Worm (Caenorhabditis elegans) whole organism, late embryonic: ENCODE results near the gene skp-1.

Experiments
- C38D4.7 ChIP-seq: fragments of 200-800 bp; sonication (Bioruptor generic); optimal IDR thresholded peaks from 2 replicates; lab custom pipeline; 2018; ENCODE audit warnings: mild to moderate bottlenecking, missing genetic modification characterization, moderate library complexity, missing compliant biosample characterization
- K02D7.2 ChIP-seq: sonication (generic microtip); optimal IDR thresholded peaks from 2 replicates; lab custom pipeline; 2017; ENCODE audit warnings: mild to moderate bottlenecking, missing genetic modification characterization, missing compliant biosample characterization
- K09A11.1 ChIP-seq: sonication (generic microtip); optimal IDR thresholded peaks from 2 replicates; lab custom pipeline; 2017; ENCODE audit warnings: antibody characterized with exemption, mild to moderate bottlenecking, missing genetic modification characterization, missing compliant biosample characterization; ENCODE audit not compliant: insufficient read depth
- ahr-1 ChIP-seq: sonication (generic microtip); optimal IDR thresholded peaks from 2 replicates; lab custom pipeline; 2016; ENCODE audit warnings: missing genetic modification characterization, missing compliant biosample characterization
- ceh-19 ChIP-seq: fragments of 200-800 bp; sonication (Bioruptor generic); optimal IDR thresholded peaks from 2 replicates; lab custom pipeline; 2018; ENCODE audit warnings: mild to moderate bottlenecking, missing genetic modification characterization, missing compliant biosample characterization
- ceh-22 ChIP-seq: sonication (generic microtip); optimal IDR thresholded peaks from 2 replicates; lab custom pipeline; 2017; ENCODE audit warnings: missing biosample characterization, missing genetic modification characterization
- ceh-34 ChIP-seq: sonication (generic microtip); optimal IDR thresholded peaks from 2 replicates; lab custom pipeline; 2016; ENCODE audit warnings: mild to moderate bottlenecking, missing genetic modification characterization, missing compliant biosample characterization
- ceh-9 ChIP-seq: sonication (generic microtip); optimal IDR thresholded peaks from 2 replicates; lab custom pipeline; 2016; ENCODE audit warnings: mild to moderate bottlenecking, missing genetic modification characterization, inconsistent platforms, missing compliant biosample characterization
- dmd-4 ChIP-seq: sonication (generic microtip); optimal IDR thresholded peaks from 2 replicates; lab custom pipeline; 2016; ENCODE audit warnings: borderline replicate concordance, missing genetic modification characterization, missing compliant biosample characterization
- dve-1 ChIP-seq: sonication (generic microtip); optimal IDR thresholded peaks from 2 replicates; lab custom pipeline; 2017; ENCODE audit warnings: antibody characterized with exemption, mild to moderate bottlenecking, missing genetic modification characterization, missing compliant biosample characterization
- elt-2 ChIP-seq: sonication (generic microtip); optimal IDR thresholded peaks from 2 replicates; lab custom pipeline; 2016; ENCODE audit warnings: missing genetic modification reagents, missing genetic modification characterization, missing compliant biosample characterization
- elt-4 ChIP-seq: sonication (generic microtip); optimal IDR thresholded peaks from 2 replicates; lab custom pipeline; 2016; ENCODE audit warnings: missing genetic modification characterization, missing compliant biosample characterization
- ets-4 ChIP-seq: sonication (generic microtip); optimal IDR thresholded peaks from 2 replicates; lab custom pipeline; 2016; ENCODE audit warnings: missing genetic modification characterization, missing compliant biosample characterization
- eyg-1 ChIP-seq: sonication (generic microtip); optimal IDR thresholded peaks from 2 replicates; lab custom pipeline; 2016; ENCODE audit warnings: missing genotype, missing genetic modification characterization, missing compliant biosample characterization
- fax-1 ChIP-seq: sonication (generic microtip); optimal IDR thresholded peaks from 2 replicates; lab custom pipeline; 2016; ENCODE audit warnings: missing genotype, missing genetic modification characterization, missing compliant biosample characterization
- fkh-6 ChIP-seq: sonication (generic microtip); optimal IDR thresholded peaks from 2 replicates; lab custom pipeline; 2016; ENCODE audit warnings: missing genetic modification characterization, missing compliant biosample characterization
- gmeb-2 ChIP-seq: sonication (generic microtip); optimal IDR thresholded peaks from 2 replicates; lab custom pipeline; 2016; ENCODE audit warnings: missing genetic modification characterization, inconsistent platforms, missing compliant biosample characterization
- hlh-13 ChIP-seq: fragments of 200-800 bp; sonication (Bioruptor generic); optimal IDR thresholded peaks from 2 replicates; lab custom pipeline; 2018; ENCODE audit warnings: mild to moderate bottlenecking, missing genetic modification characterization, missing compliant biosample characterization
- hlh-15 ChIP-seq: sonication (generic microtip); optimal IDR thresholded peaks from 2 replicates; lab custom pipeline; 2016; ENCODE audit warnings: missing genetic modification characterization, missing compliant biosample characterization
- hlh-6 ChIP-seq: sonication (generic microtip); optimal IDR thresholded peaks from 2 replicates; lab custom pipeline; 2016; ENCODE audit warnings: missing genotype, missing genetic modification characterization, missing compliant biosample characterization
- hlh-8 ChIP-seq: sonication (generic microtip); optimal IDR thresholded peaks from 2 replicates; lab custom pipeline; 2016; ENCODE audit warnings: missing genotype, missing genetic modification characterization, missing compliant biosample characterization
- lin-11 ChIP-seq: fragments of 200-800 bp; sonication (Bioruptor generic); optimal IDR thresholded peaks from 2 replicates; lab custom pipeline; 2018; ENCODE audit warnings: mild to moderate bottlenecking, missing genetic modification characterization, missing compliant biosample characterization
- madf-2 ChIP-seq: sonication (generic microtip); optimal IDR thresholded peaks from 2 replicates; lab custom pipeline; 2017; ENCODE audit warnings: missing genetic modification characterization, missing compliant biosample characterization
- nfya-1 ChIP-seq: sonication (generic microtip); optimal IDR thresholded peaks from 2 replicates; lab custom pipeline; 2017; ENCODE audit warnings: missing genetic modification characterization, mild to moderate bottlenecking, missing compliant biosample characterization, antibody characterized with exemption, moderate library complexity
- nhr-11 ChIP-seq: fragments of 150-350 bp; optimal IDR thresholded peaks from 2 replicates; lab custom pipeline; 2014; ENCODE audit warnings: missing biosample characterization, missing genetic modification characterization
- odd-2 ChIP-seq: sonication (generic microtip); optimal IDR thresholded peaks from 2 replicates; lab custom pipeline; 2017; ENCODE audit warnings: antibody characterized with exemption, mild to moderate bottlenecking, missing genetic modification characterization, missing compliant biosample characterization
- pha-4 ChIP-seq: fragments of 150-350 bp; optimal IDR thresholded peaks from 2 replicates; lab custom pipeline; 2018; ENCODE audit warnings: missing biosample characterization, missing genetic modification reagents, missing genetic modification characterization
- pqm-1 ChIP-seq: sonication (generic microtip); optimal IDR thresholded peaks from 2 replicates; lab custom pipeline; 2016; ENCODE audit warnings: missing genetic modification characterization, missing compliant biosample characterization
- pros-1 ChIP-seq: fragments of 150-350 bp; optimal IDR thresholded peaks from 2 replicates; lab custom pipeline; 2014; ENCODE audit warnings: missing biosample characterization, missing genetic modification reagents, missing genetic modification characterization
- ref-2 ChIP-seq: sonication (generic microtip); optimal IDR thresholded peaks from 2 replicates; lab custom pipeline; 2016; ENCODE audit warnings: missing genetic modification characterization, missing compliant biosample characterization
- rnt-1 ChIP-seq: sonication (generic microtip); optimal IDR thresholded peaks from 2 replicates; lab custom pipeline; 2016; ENCODE audit warnings: missing genetic modification characterization, missing compliant biosample characterization
- unc-3 ChIP-seq, 2 experiments: fragments of 200-800 bp in 1 of 2; sonication (Bioruptor generic) in 1 of 2; sonication (generic microtip) in 1 of 2; conservative IDR thresholded peaks in 1 of 2; optimal IDR thresholded peaks in 1 of 2; 2 replicates each; pipeline versions ENCODE4 v1.3.6 to Lab custom; 2016 to 2022; ENCODE audit warnings: missing compliant biosample characterization in 2 of 2, missing genetic modification characterization in 2 of 2, missing genetic modification reagents in 1 of 2
- unc-55 ChIP-seq: sonication (generic microtip); optimal IDR thresholded peaks from 2 replicates; lab custom pipeline; 2017; ENCODE audit warnings: missing biosample characterization, missing genetic modification reagents, missing genetic modification characterization
- zip-5 ChIP-seq: sonication (generic microtip); optimal IDR thresholded peaks from 2 replicates; lab custom pipeline; 2016; ENCODE audit warnings: missing genetic modification characterization, missing compliant biosample characterization

The skp-1 gene

DNA sequence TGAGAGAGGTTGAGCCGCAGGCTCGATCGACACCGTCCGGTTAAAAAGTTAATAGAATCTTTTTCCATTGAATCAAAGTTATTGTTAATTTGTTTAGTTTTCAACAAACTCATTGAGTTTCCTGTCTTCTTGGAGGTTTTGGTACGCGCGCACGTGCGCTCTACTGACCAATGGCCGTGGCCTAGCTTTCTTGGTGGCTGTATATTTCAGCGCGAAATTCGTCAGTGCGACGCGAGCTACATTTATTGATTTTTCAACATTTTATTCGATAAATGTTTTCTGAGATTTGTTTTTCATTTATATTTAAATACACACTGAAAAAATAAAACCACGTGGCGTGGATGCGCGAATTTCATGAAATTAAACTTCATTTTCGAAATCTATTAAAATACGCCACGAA is 1.1 kb upstream of the skp-1 start, which contains the start of gene bir-1 (continued):
- TF ChIP-seq hlh-8 (tag; lab: Kevin White, UChicago), result peak; percentile 70
- no peak for TF ChIP-seq pros-1 (tag; lab: Kevin White, UChicago)
- peak; percentile 13 for TF ChIP-seq ceh-34 (tag; lab: Kevin White, UChicago)
- TF ChIP-seq madf-2 (tag; lab: Kevin White, UChicago), result no peak
- no peak for TF ChIP-seq K09A11.1 (tag; lab: Kevin White, UChicago)
- TF ChIP-seq hlh-6, result no peak
- no peak for TF ChIP-seq ceh-19 (GFP tag; lab: Kevin White, UChicago)
- TF ChIP-seq pha-4 (tag; lab: Kevin White, UChicago), result no peak
- no peak for TF ChIP-seq gmeb-2 (tag; lab: Kevin White, UChicago)
- no peak for TF ChIP-seq C38D4.7 (GFP tag; lab: Kevin White, UChicago)
- no peak for TF ChIP-seq dmd-4 (tag; lab: Kevin White, UChicago)
- TF ChIP-seq nfya-1, result peak; percentile 79
- no peak for TF ChIP-seq nhr-11 (tag; lab: Kevin White, UChicago)
- TF ChIP-seq ref-2 (tag; lab: Kevin White, UChicago), result peak; percentile 39
- TF ChIP-seq odd-2, result no peak
- TF ChIP-seq, all 69 proteins: peak for 22

DNA sequence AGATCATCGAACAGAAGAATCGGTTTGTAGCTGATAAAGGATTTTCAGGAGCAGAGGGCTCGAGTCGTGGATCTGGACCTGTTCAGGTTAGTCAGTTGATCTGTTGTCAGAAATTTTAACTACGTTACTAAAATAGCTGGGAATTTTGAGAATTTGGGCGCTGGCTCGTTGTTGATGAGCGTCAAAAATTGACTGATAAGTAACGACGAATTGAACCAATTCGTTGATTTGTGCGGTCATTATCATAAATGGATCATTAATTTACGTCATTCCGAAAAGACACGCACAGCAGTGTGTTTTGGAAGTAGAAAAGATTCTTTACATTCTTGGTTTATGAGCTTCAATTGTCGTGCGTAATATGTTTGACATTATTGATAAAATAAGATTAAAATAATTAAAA is 2.5 kb downstream of the skp-1 start:
- peak; percentile 46 for TF ChIP-seq elt-2 (tag; lab: Kevin White, UChicago)
- TF ChIP-seq ceh-34 (tag; lab: Kevin White, UChicago), result no peak

DNA sequence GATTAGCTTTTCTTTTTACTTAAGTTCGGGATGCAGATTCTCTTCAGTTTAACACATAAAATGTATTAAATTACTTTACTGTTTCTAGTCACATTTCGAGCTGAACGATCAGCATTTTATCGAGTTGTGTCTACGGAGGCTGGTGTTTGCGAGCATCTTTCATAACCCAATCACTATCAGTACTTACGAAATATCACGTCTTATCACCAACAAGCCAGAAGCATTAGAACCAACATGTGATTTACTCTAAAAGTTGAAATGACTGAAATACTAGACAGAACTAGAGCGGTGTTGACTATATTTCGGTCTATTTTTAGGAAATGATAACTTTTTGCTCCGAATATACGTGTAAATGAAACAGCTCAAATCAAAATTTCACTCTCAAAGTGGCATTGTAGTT is 3.2 kb downstream of the skp-1 start:
- TF ChIP-seq K02D7.2 (tag; lab: Kevin White, UChicago) (no peak), fax-1 (tag; lab: Kevin White, UChicago) (no peak), elt-4 (no peak), ceh-9 (tag; lab: Kevin White, UChicago) (no peak), hlh-15 (no peak)

DNA sequence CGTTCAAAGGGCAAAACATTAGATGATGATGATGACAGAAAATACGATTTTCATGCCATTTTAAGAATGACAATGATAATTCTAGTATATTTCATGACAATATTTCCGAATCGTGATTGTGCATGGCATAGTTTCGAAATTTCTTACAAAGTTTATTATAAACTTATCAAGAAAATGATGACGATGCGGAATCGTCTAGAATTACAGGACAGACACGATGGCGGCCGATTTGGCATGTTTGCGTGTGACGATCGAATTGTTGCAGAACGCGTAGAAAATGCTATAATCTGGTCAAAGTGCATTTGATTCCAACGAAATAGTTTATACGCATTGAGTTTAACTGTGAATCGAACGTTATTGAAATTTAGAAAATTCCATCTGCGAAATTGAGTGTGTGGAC is 4.0 kb downstream of the skp-1 start:
- TF ChIP-seq ets-4 (tag; lab: Kevin White, UChicago), result no peak
- TF ChIP-seq ceh-22 (tag; lab: Kevin White, UChicago), result no peak
- no peak for TF ChIP-seq unc-3 (GFP tag; conservative IDR thresholded peaks at IDR 0.05; lab: Robert Waterston, UW)
- TF ChIP-seq unc-3 (tag; optimal IDR thresholded peaks at IDR 0.05; lab: Kevin White, UChicago), result no peak
- TF ChIP-seq ceh-9 (tag; lab: Kevin White, UChicago), result no peak
- TF ChIP-seq ceh-19 (GFP tag; lab: Kevin White, UChicago), result no peak
- TF ChIP-seq rnt-1 (tag; lab: Kevin White, UChicago), result no peak
- TF ChIP-seq eyg-1 (tag; lab: Kevin White, UChicago), result no peak
- no peak for TF ChIP-seq lin-11
- no peak for TF ChIP-seq dve-1 (tag; lab: Kevin White, UChicago)
- no peak for TF ChIP-seq pqm-1 (tag; lab: Kevin White, UChicago)
- no peak for TF ChIP-seq unc-55 (GFP tag; lab: Kevin White, UChicago)
- no peak for TF ChIP-seq fkh-6 (tag; lab: Kevin White, UChicago)
- TF ChIP-seq elt-4, result no peak
- no peak for TF ChIP-seq gmeb-2 (tag; lab: Kevin White, UChicago)
- TF ChIP-seq, all 69 proteins: peak for 0

DNA sequence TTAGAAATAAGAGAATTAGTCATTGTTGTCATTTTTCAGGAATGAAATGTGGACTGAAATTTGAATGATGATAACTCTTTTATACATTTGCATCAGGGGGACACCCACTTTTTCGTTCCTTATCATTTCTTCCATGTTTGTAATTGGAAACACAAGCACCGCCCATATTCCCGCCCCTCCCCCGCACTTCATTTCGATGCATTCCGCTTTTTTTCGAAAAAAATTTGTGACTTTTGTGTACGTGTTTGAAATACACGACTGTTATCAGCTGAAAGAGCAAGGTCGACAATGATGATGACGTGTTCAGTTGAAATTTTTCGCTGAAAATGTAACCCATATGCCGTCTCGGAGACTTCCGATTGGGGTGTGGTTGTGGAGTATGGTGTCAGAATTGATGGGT is 5.4 kb downstream of the skp-1 start, which contains the start of gene zip-10:
Gene zip-10 (minus strand): TSS at position 43 of the 400 bp plus-strand sequence.
- TF ChIP-seq hlh-13, result no peak
- TF ChIP-seq ahr-1 (tag; lab: Kevin White, UChicago), result no peak
- no peak for TF ChIP-seq ceh-19 (GFP tag; lab: Kevin White, UChicago)
- TF ChIP-seq zip-5 (tag; lab: Kevin White, UChicago), result no peak
- no peak for TF ChIP-seq madf-2 (tag; lab: Kevin White, UChicago)
